Fruit fly (Drosophila melanogaster) whole organism, embryonic: Measurements from ENCODE around the gene CG17027.

Source experiments
- BtbVII ChIP-seq: fragments of 200-800 bp; sonication (Bioruptor generic); optimal IDR thresholded peaks from 3 replicates; lab custom pipeline; 2017; ENCODE audit warnings: missing biosample characterization, mild to moderate bottlenecking, missing genetic modification characterization
- CG10565 ChIP-seq: fragments of 200-800 bp; sonication (Bioruptor generic); optimal IDR thresholded peaks from 3 replicates; lab custom pipeline; 2016; ENCODE audit warnings: missing biosample characterization, mild to moderate bottlenecking, missing genetic modification characterization
- CG11696 ChIP-seq: fragments of 200-800 bp; sonication (Bioruptor generic); IDR thresholded peaks from 2 replicates; pipeline ENCODE4 v1.3.6; 2022; ENCODE audit warnings: missing biosample characterization, missing genetic modification characterization
- CG14710 ChIP-seq: fragments of 200-800 bp; sonication (Bioruptor generic); optimal IDR thresholded peaks from 3 replicates; lab custom pipeline; 2019; ENCODE audit warnings: missing biosample characterization, mild to moderate bottlenecking, missing genetic modification characterization, moderate library complexity
- CG15269 ChIP-seq: fragments of 200-800 bp; sonication (Bioruptor generic); optimal IDR thresholded peaks from 2 replicates; lab custom pipeline; 2018; ENCODE audit warnings: missing biosample characterization, mild to moderate bottlenecking, missing genetic modification characterization, moderate library complexity
- CG1529 ChIP-seq: fragments of 200-800 bp; sonication (Bioruptor generic); optimal IDR thresholded peaks from 3 replicates; lab custom pipeline; 2018; ENCODE audit warnings: missing biosample characterization, missing genetic modification characterization
- CG17802 ChIP-seq: fragments of 200-800 bp; sonication (Bioruptor generic); optimal IDR thresholded peaks from 2 replicates; lab custom pipeline; 2018; ENCODE audit warnings: missing biosample characterization, mild to moderate bottlenecking, missing genetic modification characterization, moderate library complexity
- CG18476 ChIP-seq: fragments of 200-800 bp; sonication (Bioruptor generic); optimal IDR thresholded peaks from 2 replicates; lab custom pipeline; 2016; ENCODE audit warnings: missing biosample characterization, mild to moderate bottlenecking, missing genetic modification characterization
- CG4424 ChIP-seq: fragments of 200-800 bp; sonication (Bioruptor generic); optimal IDR thresholded peaks from 3 replicates; lab custom pipeline; 2016; ENCODE audit warnings: missing biosample characterization, missing genetic modification characterization
- CG4617 ChIP-seq: fragments of 200-800 bp; sonication (Bioruptor generic); optimal IDR thresholded peaks from 3 replicates; lab custom pipeline; 2016; ENCODE audit warnings: missing biosample characterization, missing genetic modification characterization, borderline replicate concordance
- CG6813 ChIP-seq: fragments of 200-800 bp; sonication (Bioruptor generic); optimal IDR thresholded peaks from 2 replicates; lab custom pipeline; 2017; ENCODE audit warnings: missing biosample characterization, missing genetic modification characterization, mild to moderate bottlenecking, moderate library complexity, missing genetic modification reagents
- CG7357 ChIP-seq: fragments of 200-800 bp; sonication (Bioruptor generic); IDR thresholded peaks from 3 replicates; pipeline ENCODE4 v1.3.6; 2022; ENCODE audit warnings: missing biosample characterization, missing genetic modification characterization
- CG8388 ChIP-seq: fragments of 200-800 bp; sonication (Bioruptor generic); optimal IDR thresholded peaks from 2 replicates; lab custom pipeline; 2019; ENCODE audit warnings: missing biosample characterization, mild to moderate bottlenecking, missing genetic modification characterization, moderate library complexity
- CG9817 ChIP-seq: fragments of 200-800 bp; sonication (Bioruptor generic); optimal IDR thresholded peaks from 2 replicates; lab custom pipeline; 2018; ENCODE audit warnings: missing biosample characterization, mild to moderate bottlenecking, missing genetic modification characterization, moderate library complexity
- CG9932 ChIP-seq: fragments of 200-800 bp; sonication (Bioruptor generic); IDR thresholded peaks from 2 replicates; pipeline ENCODE4 v1.3.6; 2022; ENCODE audit warnings: missing biosample characterization, missing genetic modification characterization
- CkIIα-i1 ChIP-seq: fragments of 200-800 bp; sonication (Bioruptor generic); IDR thresholded peaks from 2 replicates; pipeline ENCODE4 v1.3.6; 2022; ENCODE audit warnings: missing biosample characterization, missing genetic modification characterization
- CrebB ChIP-seq: fragments of 200-800 bp; sonication (Bioruptor generic); optimal IDR thresholded peaks from 3 replicates; lab custom pipeline; 2018; ENCODE audit warnings: missing biosample characterization, mild to moderate bottlenecking, missing genetic modification characterization
- Dip2 ChIP-seq: fragments of 200-800 bp; sonication (Bioruptor generic); IDR thresholded peaks from 2 replicates; pipeline ENCODE4 v1.3.6; 2022; ENCODE audit warnings: missing biosample characterization, missing genetic modification characterization
- Doc2 ChIP-seq: fragments of 200-800 bp; sonication (Bioruptor generic); IDR thresholded peaks from 2 replicates; pipeline ENCODE4 v1.3.6; 2022; ENCODE audit warnings: missing biosample characterization, missing genetic modification characterization
- E2f2 ChIP-seq: fragments of 200-800 bp; sonication (Bioruptor generic); IDR thresholded peaks from 2 replicates; pipeline ENCODE4 v1.3.6; 2022; ENCODE audit warnings: missing biosample characterization, missing genetic modification characterization
- HHEX ChIP-seq: fragments of 200-800 bp; sonication (Bioruptor generic); optimal IDR thresholded peaks from 3 replicates; lab custom pipeline; 2017; ENCODE audit warnings: missing biosample characterization, mild to moderate bottlenecking, missing genetic modification characterization, missing genetic modification reagents
- HLH4C ChIP-seq: fragments of 200-800 bp; sonication (Bioruptor generic); IDR thresholded peaks from 3 replicates; pipeline ENCODE4 v1.3.6; 2022; ENCODE audit warnings: missing biosample characterization, missing genetic modification characterization; ENCODE audit not compliant: partially characterized antibody
- HmgZ ChIP-seq: fragments of 200-800 bp; sonication (Bioruptor generic); optimal IDR thresholded peaks from 2 replicates; lab custom pipeline; 2018; ENCODE audit warnings: missing biosample characterization, mild to moderate bottlenecking, missing genetic modification characterization
- Hr78 ChIP-seq, 2 experiments: fragments of 200-800 bp in 1 of 2; fragments of >200 bp in 1 of 2; sonication (Bioruptor generic) in 1 of 2; optimal IDR thresholded peaks; 2 replicates each; lab custom pipeline; 2017 to 2019; ENCODE audit warnings: missing biosample characterization in 2 of 2, missing genetic modification characterization in 2 of 2, mild to moderate bottlenecking in 1 of 2, moderate library complexity in 1 of 2
- Med ChIP-seq: fragments of 200-800 bp; sonication (Bioruptor generic); peaks from one replicate; lab custom pipeline; 2016; ENCODE audit warnings: missing biosample characterization, missing genetic modification characterization, mild to moderate bottlenecking, inconsistent platforms, moderate library complexity
- Sin3A ChIP-seq: fragments of >200 bp; optimal IDR thresholded peaks from 2 replicates; lab custom pipeline; 2018
- TFAM ChIP-seq: fragments of 200-800 bp; sonication (Bioruptor generic); optimal IDR thresholded peaks from 2 replicates; lab custom pipeline; 2017; ENCODE audit warnings: missing biosample characterization, missing genetic modification characterization, inconsistent platforms
- aop ChIP-seq: fragments of 200-800 bp; sonication (Bioruptor generic); IDR thresholded peaks from 2 replicates; pipeline ENCODE4 v1.3.6; 2022; ENCODE audit warnings: missing biosample characterization, missing genetic modification characterization
- bbx ChIP-seq: fragments of 200-800 bp; sonication (Bioruptor generic); IDR thresholded peaks from 2 replicates; pipeline ENCODE4 v1.3.6; 2022; ENCODE audit warnings: missing biosample characterization, missing genetic modification characterization; ENCODE audit not compliant: partially characterized antibody
- chm ChIP-seq: fragments of 200-800 bp; sonication (Bioruptor generic); IDR thresholded peaks from 2 replicates; pipeline ENCODE4 v1.3.6; 2022; ENCODE audit warnings: missing biosample characterization, missing genetic modification characterization
- ci ChIP-seq: fragments of 200-800 bp; sonication (Bioruptor generic); IDR thresholded peaks from 3 replicates; pipeline ENCODE4 v1.3.6; 2022; ENCODE audit warnings: missing biosample characterization, missing genetic modification characterization
- eve ChIP-seq, 2 experiments: fragments of >200 bp; optimal IDR thresholded peaks; 2 replicates each; lab custom pipeline; 2017; ENCODE audit warnings: missing biosample characterization in 2 of 2, missing genetic modification characterization in 2 of 2
- insv ChIP-seq, 2 experiments: fragments of 200-800 bp; sonication (Bioruptor generic); optimal IDR thresholded peaks; 3 replicates each; lab custom pipeline; 2016 to 2018; ENCODE audit warnings: missing biosample characterization in 2 of 2, missing genetic modification characterization in 2 of 2
- lbe ChIP-seq: fragments of 200-800 bp; sonication (Bioruptor generic); optimal IDR thresholded peaks from 2 replicates; lab custom pipeline; 2016; ENCODE audit warnings: missing biosample characterization, mild to moderate bottlenecking, missing genetic modification characterization
- mld ChIP-seq: fragments of 200-800 bp; sonication (Bioruptor generic); IDR thresholded peaks from 3 replicates; pipeline ENCODE4 v1.3.6; 2022; ENCODE audit warnings: missing biosample characterization, missing genetic modification characterization; ENCODE audit not compliant: partially characterized antibody
- nmo ChIP-seq: fragments of 200-800 bp; sonication (Bioruptor generic); optimal IDR thresholded peaks from 2 replicates; lab custom pipeline; 2018; ENCODE audit warnings: missing biosample characterization, mild to moderate bottlenecking, missing genetic modification characterization, moderate library complexity
- org-1 ChIP-seq: fragments of 200-800 bp; sonication (Bioruptor generic); optimal IDR thresholded peaks from 2 replicates; lab custom pipeline; 2017; ENCODE audit warnings: missing biosample characterization, missing genetic modification characterization
- pan ChIP-seq, 4 experiments: fragments of >200 bp in 3 of 4; fragments of 200-800 bp in 1 of 4; sonication (Bioruptor generic) in 1 of 4; optimal IDR thresholded peaks in 3 of 4; IDR thresholded peaks in 1 of 4; 2 replicates each; pipeline versions ENCODE4 v1.3.6 to Lab custom; 2017 to 2022; ENCODE audit warnings: missing biosample characterization in 2 of 4, missing genetic modification characterization in 2 of 4, mixed read lengths in 1 of 4
- pb ChIP-seq: fragments of 200-800 bp; sonication (Bioruptor generic); optimal IDR thresholded peaks from 3 replicates; lab custom pipeline; 2016; ENCODE audit warnings: missing biosample characterization, missing genetic modification characterization
- pfk ChIP-seq: fragments of 200-800 bp; sonication (Bioruptor generic); optimal IDR thresholded peaks from 2 replicates; lab custom pipeline; 2018; ENCODE audit warnings: missing biosample characterization, mild to moderate bottlenecking, missing genetic modification characterization, moderate library complexity
- pho ChIP-seq: fragments of 200-800 bp; sonication (Bioruptor generic); optimal IDR thresholded peaks from 2 replicates; lab custom pipeline; 2016; ENCODE audit warnings: missing biosample characterization, missing genetic modification characterization
- pnt ChIP-seq: fragments of 200-800 bp; sonication (Bioruptor generic); optimal IDR thresholded peaks from 3 replicates; lab custom pipeline; 2016; ENCODE audit warnings: missing biosample characterization, missing genetic modification characterization
- rib ChIP-seq: fragments of 200-800 bp; sonication (Bioruptor generic); IDR thresholded peaks from 2 replicates; pipeline ENCODE4 v1.3.6; 2022; ENCODE audit warnings: missing biosample characterization, missing genetic modification characterization
- row ChIP-seq: fragments of 200-800 bp; sonication (Bioruptor generic); IDR thresholded peaks from 3 replicates; pipeline ENCODE4 v1.3.6; 2022; ENCODE audit warnings: missing biosample characterization, missing genetic modification characterization
- schlank ChIP-seq: fragments of 200-800 bp; sonication (Bioruptor generic); optimal IDR thresholded peaks from 2 replicates; lab custom pipeline; 2018; ENCODE audit warnings: missing biosample characterization, mild to moderate bottlenecking, missing genetic modification characterization
- sima ChIP-seq: fragments of 200-800 bp; sonication (Bioruptor generic); optimal IDR thresholded peaks from 2 replicates; lab custom pipeline; 2016; ENCODE audit warnings: missing biosample characterization, missing genetic modification characterization
- sisA ChIP-seq: fragments of 200-800 bp; sonication (Bioruptor generic); IDR thresholded peaks from 2 replicates; pipeline ENCODE4 v1.3.6; 2022; ENCODE audit warnings: missing biosample characterization, missing genetic modification characterization
- slp2 ChIP-seq: fragments of 200-800 bp; sonication (Bioruptor generic); optimal IDR thresholded peaks from 2 replicates; lab custom pipeline; 2016; ENCODE audit warnings: missing biosample characterization, missing genetic modification characterization
- zfh1 ChIP-seq: fragments of 200-800 bp; sonication (Bioruptor generic); IDR thresholded peaks from 3 replicates; pipeline ENCODE4 v1.3.6; 2022; ENCODE audit warnings: missing biosample characterization, missing genetic modification characterization

The CG17027 gene

dm6 chr3L:15967588-15968500 is 12.1 kb upstream of the CG17027 start, which contains the start of the genes Brr2 and CG10516:
TSS of gene Brr2 (minus strand) at chr3L:15967872.
TSS of gene CG10516 (plus strand) at chr3L:15968204.
- no peak for TF ChIP-seq pnt (GFP tag; lab: Kevin White, UChicago)
- TF ChIP-seq pan (optimal IDR thresholded peaks at IDR 0.05; lab: Kevin White, UChicago), result no peak
- TF ChIP-seq pan (GFP tag; optimal IDR thresholded peaks at IDR 0.05 in 1 of 2, IDR thresholded peaks at IDR 0.05 in 1 of 2), result no peak
- no peak for TF ChIP-seq ci (GFP tag; lab: Robert Waterston, UW)
- TF ChIP-seq CG17802, result no peak
- TF ChIP-seq CkIIα-i1 (GFP tag; lab: Robert Waterston, UW), result no peak
- TF ChIP-seq Dip2, result no peak
- peak; percentile 80 for TF ChIP-seq CG4617 (GFP tag; lab: Kevin White, UChicago)
- peak; percentile 74 for TF ChIP-seq nmo (GFP tag; lab: Kevin White, UChicago)
- no peak for TF ChIP-seq BtbVII (GFP tag; lab: Kevin White, UChicago)
- TF ChIP-seq CG15269 (tag; lab: Kevin White, UChicago), result no peak
- no peak for TF ChIP-seq mld (GFP tag; lab: Robert Waterston, UW)
- TF ChIP-seq TFAM (GFP tag; lab: Kevin White, UChicago), result no peak
- TF ChIP-seq eve (GFP tag; optimal IDR thresholded peaks at IDR 0.05; lab: Kevin White, UChicago), result no peak
- TF ChIP-seq zfh1 (GFP tag; lab: Robert Waterston, UW), result no peak
- peak; percentile 11 for TF ChIP-seq HHEX
- TF ChIP-seq CG9817, result peak; percentile 31
- TF ChIP-seq bbx (GFP tag; lab: Robert Waterston, UW), result no peak
- peak; percentile 86 for TF ChIP-seq Med (GFP tag; lab: Kevin White, UChicago)
- TF ChIP-seq insv (GFP tag; optimal IDR thresholded peaks at IDR 0.05; lab: Kevin White, UChicago), result peak in 1 of 2 experiments; percentile 25
- TF ChIP-seq sisA (GFP tag; lab: Robert Waterston, UW), result no peak
- no peak for TF ChIP-seq CG10565 (GFP tag; lab: Kevin White, UChicago)
- TF ChIP-seq E2f2 (GFP tag; lab: Robert Waterston, UW), result peak; percentile 94
- TF ChIP-seq CG11696, result no peak
- TF ChIP-seq slp2 (GFP tag; lab: Kevin White, UChicago), result no peak
- no peak for TF ChIP-seq CG7357
- TF ChIP-seq schlank (tag; lab: Kevin White, UChicago), result no peak
- no peak for TF ChIP-seq pho
- no peak for TF ChIP-seq org-1
- TF ChIP-seq CrebB (tag; lab: Kevin White, UChicago), result no peak
- TF ChIP-seq Doc2 (GFP tag; lab: Robert Waterston, UW), result no peak
- TF ChIP-seq Hr78 (GFP tag; optimal IDR thresholded peaks at IDR 0.05; lab: Kevin White, UChicago), result no peak
- TF ChIP-seq chm (GFP tag; lab: Robert Waterston, UW), result no peak
- TF ChIP-seq CG6813 (GFP tag; lab: Kevin White, UChicago), result no peak
- TF ChIP-seq CG1529, result no peak
- peak; percentile 99 for TF ChIP-seq Sin3A
- 0 out of 3 replicates have a peak, but pooled peaks have one; percentile 37 for TF ChIP-seq HLH4C (GFP tag; lab: Robert Waterston, UW)
- no peak for TF ChIP-seq lbe
- TF ChIP-seq CG18476 (GFP tag; lab: Kevin White, UChicago), result no peak
- no peak for TF ChIP-seq CG4424
- TF ChIP-seq pb (GFP tag; lab: Kevin White, UChicago), result no peak
- no peak; the same call in 1 of the 2 replicates for TF ChIP-seq CG9932 (GFP tag; lab: Robert Waterston, UW)
- TF ChIP-seq aop, result no peak
- TF ChIP-seq row (GFP tag; lab: Robert Waterston, UW), result peak; percentile 46; the same call in 2 of the 3 replicates
- no peak for TF ChIP-seq rib (GFP tag; lab: Robert Waterston, UW)
- no peak for TF ChIP-seq CG8388 (GFP tag; lab: Kevin White, UChicago)
- no peak for TF ChIP-seq pfk (GFP tag; lab: Kevin White, UChicago)
- TF ChIP-seq HmgZ (tag; lab: Kevin White, UChicago), result peak; percentile 50
- peak; percentile 78 for TF ChIP-seq CG14710
- TF ChIP-seq sima, result no peak
